4 worm cellular contexts compared by ENCODE assay signal in the genomic region with DNA sequence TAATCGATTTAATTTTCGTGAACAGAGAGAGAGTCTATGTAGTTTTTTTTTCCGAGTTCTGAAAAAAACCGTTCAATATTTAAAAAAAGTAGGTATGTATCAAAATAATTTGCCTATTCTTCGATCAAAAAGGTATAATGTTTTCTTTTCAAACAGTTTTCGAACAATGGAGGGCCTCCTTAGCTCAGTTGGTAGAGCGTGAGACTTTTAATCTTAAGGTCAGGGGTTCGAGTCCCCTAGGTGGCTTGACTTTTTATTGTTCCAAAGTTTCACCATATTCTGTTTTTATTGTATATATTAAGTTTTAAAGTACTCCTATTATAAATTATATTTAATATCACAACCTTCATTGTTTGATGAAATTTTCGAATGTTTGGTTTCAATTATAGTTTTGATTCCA.
TF ChIP-seq lines count a peak whose summit lies in the region.

No protein-coding gene starts in this region.

TF ChIP-seq in whole organism, L1 larva, 84 proteins besides CTCF, POLR2A, EP300 and RAD21 (continued from another document):
- no peak for TF ChIP-seq ceh-90 (tag; optimal IDR thresholded peaks at IDR 0.05; lab: Kevin White, UChicago)

TF ChIP-seq in whole organism, L3 larva, 47 proteins besides CTCF, POLR2A, EP300 and RAD21 (continued from another document):
- TF ChIP-seq ztf-11 (tag; optimal IDR thresholded peaks at IDR 0.05; lab: Kevin White, UChicago) (no peak), ceh-82 (tag; optimal IDR thresholded peaks at IDR 0.05; lab: Kevin White, UChicago) (no peak), nhr-25 (tag; optimal IDR thresholded peaks at IDR 0.05; lab: Kevin White, UChicago) (no peak), egl-27 (tag; optimal IDR thresholded peaks at IDR 0.05; lab: Kevin White, UChicago) (no peak)

TF ChIP-seq in whole organism, L4 larva, 104 proteins besides CTCF, POLR2A, EP300 and RAD21 (continued from another document):
- no peak for TF ChIP-seq snpc-4 (tag; optimal IDR thresholded peaks at IDR 0.05; lab: Kevin White, UChicago)
- peak; percentile 67 for TF ChIP-seq mes-2 (tag; optimal IDR thresholded peaks at IDR 0.05; lab: Kevin White, UChicago; ENCODE audit: poor library complexity, severe bottlenecking)
- TF ChIP-seq daf-12 (tag; optimal IDR thresholded peaks at IDR 0.05; lab: Kevin White, UChicago): no peak
- TF ChIP-seq snpc-1.2 (GFP tag; IDR thresholded peaks at IDR 0.05; lab: Robert Waterston, UW): peak; percentile 87
- TF ChIP-seq madf-9 (GFP tag; conservative IDR thresholded peaks at IDR 0.05; lab: Robert Waterston, UW): peak; percentile 57
- peak; percentile 79 for TF ChIP-seq arid-1 (GFP tag; conservative IDR thresholded peaks at IDR 0.05; lab: Robert Waterston, UW)
- peak; percentile 97 for TF ChIP-seq lim-7 (GFP tag; IDR thresholded peaks at IDR 0.05; lab: Robert Waterston, UW)
- peak; percentile 52; the same call in 1 of the 2 replicates for TF ChIP-seq zip-11 (GFP tag; IDR thresholded peaks at IDR 0.05; lab: Robert Waterston, UW)
- TF ChIP-seq php-3 (GFP tag; IDR thresholded peaks at IDR 0.05; lab: Robert Waterston, UW): peak; percentile 54; the same call in 1 of the 2 replicates
- TF ChIP-seq lsy-2 (tag; optimal IDR thresholded peaks at IDR 0.05; lab: Kevin White, UChicago): peak in 1 of 2 experiments; percentile 39
- TF ChIP-seq unc-39 (tag; optimal IDR thresholded peaks at IDR 0.05; lab: Kevin White, UChicago): no peak
- TF ChIP-seq dmd-8 (GFP tag; IDR thresholded peaks at IDR 0.05; lab: Robert Waterston, UW): peak; percentile 88
- no peak for TF ChIP-seq nhr-237 (tag; optimal IDR thresholded peaks at IDR 0.05; lab: Kevin White, UChicago)
- TF ChIP-seq attf-4 (tag; optimal IDR thresholded peaks at IDR 0.05; lab: Kevin White, UChicago): no peak
- TF ChIP-seq hlh-11 (tag; optimal IDR thresholded peaks at IDR 0.05; lab: Kevin White, UChicago): peak; percentile 2
- no peak; the same call in 1 of the 2 replicates for TF ChIP-seq zfp-3 (GFP tag; conservative IDR thresholded peaks at IDR 0.05; lab: Robert Waterston, UW)
- TF ChIP-seq dmd-6 (GFP tag; IDR thresholded peaks at IDR 0.05; lab: Robert Waterston, UW): peak; percentile 47
- peak; percentile 43; the same call in 1 of the 2 replicates for TF ChIP-seq mdt-29 (GFP tag; IDR thresholded peaks at IDR 0.05; lab: Robert Waterston, UW)
- TF ChIP-seq hlh-30 (tag; optimal IDR thresholded peaks at IDR 0.05; lab: Kevin White, UChicago; ENCODE audit: insufficient read depth): peak; percentile 26
- peak; percentile 14 for TF ChIP-seq Y5F2A.4 (GFP tag; optimal IDR thresholded peaks at IDR 0.05; lab: Kevin White, UChicago)
- TF ChIP-seq T20F7.1 (GFP tag; optimal IDR thresholded peaks at IDR 0.05; lab: Kevin White, UChicago): no peak
- TF ChIP-seq zag-1 (tag; optimal IDR thresholded peaks at IDR 0.05; lab: Kevin White, UChicago): no peak
- peak; percentile 67; the same call in 1 of the 2 replicates for TF ChIP-seq ceh-20 (GFP tag; IDR thresholded peaks at IDR 0.05; lab: Robert Waterston, UW)
- peak; percentile 43 for TF ChIP-seq nhr-111 (GFP tag; optimal IDR thresholded peaks at IDR 0.05; lab: Kevin White, UChicago)
- TF ChIP-seq spr-1 (tag; optimal IDR thresholded peaks at IDR 0.05; lab: Kevin White, UChicago): peak; percentile 27
- TF ChIP-seq ZK337.2 (GFP tag; IDR thresholded peaks at IDR 0.05; lab: Robert Waterston, UW): no peak
- peak; percentile 19 for TF ChIP-seq nhr-28 (tag; optimal IDR thresholded peaks at IDR 0.05; lab: Kevin White, UChicago)
- TF ChIP-seq Y75B8A.6 (GFP tag; IDR thresholded peaks at IDR 0.05; lab: Robert Waterston, UW): peak; percentile 69; the same call in 1 of the 2 replicates
- TF ChIP-seq sdz-12 (GFP tag; optimal IDR thresholded peaks at IDR 0.05; lab: Kevin White, UChicago): peak; percentile 12
- no peak for TF ChIP-seq skn-1 (tag; optimal IDR thresholded peaks at IDR 0.05; lab: Kevin White, UChicago)
- TF ChIP-seq lin-13 (GFP tag; optimal IDR thresholded peaks at IDR 0.05; lab: Kevin White, UChicago): peak; percentile 12
- peak; percentile 93 for TF ChIP-seq F26F4.8 (GFP tag; conservative IDR thresholded peaks at IDR 0.05; lab: Robert Waterston, UW)
- TF ChIP-seq unc-130 (GFP tag; optimal IDR thresholded peaks at IDR 0.05; lab: Kevin White, UChicago): peak; percentile 67
- TF ChIP-seq ceh-44 (GFP tag; IDR thresholded peaks at IDR 0.05; lab: Robert Waterston, UW): peak; percentile 67; the same call in 1 of the 2 replicates
- TF ChIP-seq pqm-1 (tag; optimal IDR thresholded peaks at IDR 0.05; lab: Kevin White, UChicago): peak; percentile 34
- no peak for TF ChIP-seq nhr-6 (tag; optimal IDR thresholded peaks at IDR 0.05; lab: Kevin White, UChicago)
- peak; percentile 72 for TF ChIP-seq lir-3 (tag; optimal IDR thresholded peaks at IDR 0.05; lab: Kevin White, UChicago)
- no peak for TF ChIP-seq ceh-28 (tag; optimal IDR thresholded peaks at IDR 0.05; lab: Kevin White, UChicago)
- peak; percentile 85 for TF ChIP-seq Y105C5A.15 (GFP tag; IDR thresholded peaks at IDR 0.05; lab: Robert Waterston, UW)
- peak; percentile 80 for TF ChIP-seq egl-43 (GFP tag; IDR thresholded peaks at IDR 0.05; lab: Robert Waterston, UW)
- no peak for TF ChIP-seq fos-1 (tag; optimal IDR thresholded peaks at IDR 0.05; lab: Kevin White, UChicago)
- peak; percentile 61 for TF ChIP-seq mep-1 (tag; optimal IDR thresholded peaks at IDR 0.05; lab: Kevin White, UChicago)
- TF ChIP-seq nhr-102 (tag; optimal IDR thresholded peaks at IDR 0.05; lab: Kevin White, UChicago): peak; percentile 44
- peak; percentile 86; the same call in 1 of the 2 replicates for TF ChIP-seq F44E2.7 (GFP tag; IDR thresholded peaks at IDR 0.05; lab: Robert Waterston, UW)
- peak; percentile 44 for TF ChIP-seq dve-1 (tag; optimal IDR thresholded peaks at IDR 0.05; lab: Kevin White, UChicago; ENCODE audit: insufficient read depth)
- TF ChIP-seq F49E8.2 (tag; optimal IDR thresholded peaks at IDR 0.05; lab: Kevin White, UChicago; ENCODE audit: borderline replicate concordance): peak; percentile 43
- TF ChIP-seq daf-19 (GFP tag; conservative IDR thresholded peaks at IDR 0.05; lab: Robert Waterston, UW): peak; percentile 83
- TF ChIP-seq ama-1 (optimal IDR thresholded peaks at IDR 0.05; lab: Kevin White, UChicago): no peak
- TF ChIP-seq zip-2 (tag; optimal IDR thresholded peaks at IDR 0.05; lab: Kevin White, UChicago): peak; percentile 59
- TF ChIP-seq daf-16 (GFP tag; optimal IDR thresholded peaks at IDR 0.05; lab: Kevin White, UChicago): peak in 1 of 2 experiments; percentile 85
- peak; percentile 65 for TF ChIP-seq daf-16 (tag; optimal IDR thresholded peaks at IDR 0.05; lab: Kevin White, UChicago)
- TF ChIP-seq lin-38 (GFP tag; IDR thresholded peaks at IDR 0.05; lab: Robert Waterston, UW): peak; percentile 77
- 0 out of 2 replicates have a peak, but pooled peaks have one; percentile 19 for TF ChIP-seq dmd-9 (GFP tag; IDR thresholded peaks at IDR 0.05; lab: Robert Waterston, UW)
- TF ChIP-seq hmg-1.1 (GFP tag; IDR thresholded peaks at IDR 0.05; lab: Robert Waterston, UW): peak; percentile 42; the same call in 1 of the 2 replicates
- TF ChIP-seq duxl-1 (tag; optimal IDR thresholded peaks at IDR 0.05; lab: Kevin White, UChicago; ENCODE audit: poor library complexity): peak; percentile 56
- TF ChIP-seq ztf-7 (tag; optimal IDR thresholded peaks at IDR 0.05; lab: Kevin White, UChicago): peak; percentile 35
- TF ChIP-seq saeg-2 (GFP tag; IDR thresholded peaks at IDR 0.05; lab: Robert Waterston, UW): no peak

TF ChIP-seq in whole organism, young adult, 124 proteins besides CTCF, POLR2A, EP300 and RAD21 (continued from another document and continues in another):
- TF ChIP-seq ceh-79 (tag; optimal IDR thresholded peaks at IDR 0.05; lab: Kevin White, UChicago) (peak; percentile 69), tlf-1 (GFP tag; optimal IDR thresholded peaks at IDR 0.05; lab: Kevin White, UChicago) (peak; percentile 17), Y67H2A.10 (GFP tag; conservative IDR thresholded peaks at IDR 0.05; lab: Robert Waterston, UW) (no peak), hrde-1 (tag; optimal IDR thresholded peaks at IDR 0.05; lab: Kevin White, UChicago; ENCODE audit: borderline replicate concordance) (peak; percentile 76), nhr-120 (GFP tag; IDR thresholded peaks at IDR 0.05; lab: Robert Waterston, UW) (no peak), attf-6 (GFP tag; IDR thresholded peaks at IDR 0.05; lab: Robert Waterston, UW) (peak; percentile 78; the same call in 1 of the 2 replicates), repo-1 (tag; optimal IDR thresholded peaks at IDR 0.05; lab: Kevin White, UChicago) (peak; percentile 48), F57A8.1 (GFP tag; optimal IDR thresholded peaks at IDR 0.05; lab: Kevin White, UChicago) (peak; percentile 91), B0261.1 (tag; optimal IDR thresholded peaks at IDR 0.05; lab: Kevin White, UChicago) (peak; percentile 79), nhr-90 (tag; optimal IDR thresholded peaks at IDR 0.05; lab: Kevin White, UChicago) (peak; percentile 83), somi-1 (GFP tag; optimal IDR thresholded peaks at IDR 0.05; lab: Kevin White, UChicago) (no peak), Y56A3A.18 (GFP tag; IDR thresholded peaks at IDR 0.05; lab: Robert Waterston, UW) (peak; percentile 73; the same call in 1 of the 2 replicates), bed-2 (GFP tag; IDR thresholded peaks at IDR 0.05; lab: Robert Waterston, UW) (no peak), F23B12.7 (tag; optimal IDR thresholded peaks at IDR 0.05; lab: Kevin White, UChicago; ENCODE audit: insufficient read depth) (peak; percentile 65), madf-6 (GFP tag; IDR thresholded peaks at IDR 0.05; lab: Robert Waterston, UW) (peak; percentile 39; the same call in 1 of the 2 replicates), F37B4.10 (GFP tag; IDR thresholded peaks at IDR 0.05; lab: Robert Waterston, UW) (no peak), madf-8 (GFP tag; conservative IDR thresholded peaks at IDR 0.05; lab: Robert Waterston, UW) (no peak), egl-18 (GFP tag; IDR thresholded peaks at IDR 0.05; lab: Robert Waterston, UW) (no peak), pha-4 (tag; optimal IDR thresholded peaks at IDR 0.05; lab: Kevin White, UChicago) (no peak), bed-1 (GFP tag; IDR thresholded peaks at IDR 0.05; lab: Robert Waterston, UW) (no peak), F49E8.2 (tag; optimal IDR thresholded peaks at IDR 0.05; lab: Kevin White, UChicago; ENCODE audit: insufficient read depth) (peak; percentile 15), cebp-2 (GFP tag; IDR thresholded peaks at IDR 0.05; lab: Robert Waterston, UW) (no peak), attf-5 (GFP tag; optimal IDR thresholded peaks at IDR 0.05; lab: Kevin White, UChicago) (peak; percentile 68), mel-28 (tag; optimal IDR thresholded peaks at IDR 0.05; lab: Kevin White, UChicago; ENCODE audit: borderline replicate concordance) (no peak), nfya-1 (tag; optimal IDR thresholded peaks at IDR 0.05; lab: Kevin White, UChicago; ENCODE audit: borderline replicate concordance, insufficient read depth) (no peak), snpc-3.4 (tag; optimal IDR thresholded peaks at IDR 0.05; lab: Kevin White, UChicago) (peak; percentile 78), hlh-12 (tag; optimal IDR thresholded peaks at IDR 0.05; lab: Kevin White, UChicago) (peak; percentile 18), F39B2.1 (GFP tag; IDR thresholded peaks at IDR 0.05; lab: Robert Waterston, UW) (no peak), ama-1 (optimal IDR thresholded peaks at IDR 0.05; lab: Kevin White, UChicago) (no peak), ama-1 (GFP tag; optimal IDR thresholded peaks at IDR 0.05; lab: Kevin White, UChicago) (peak; percentile 75 to 92), dpff-1 (tag; optimal IDR thresholded peaks at IDR 0.05; lab: Kevin White, UChicago) (no peak), him-1 (tag; optimal IDR thresholded peaks at IDR 0.05; lab: Kevin White, UChicago) (peak; percentile 97), T26A5.8 (tag; optimal IDR thresholded peaks at IDR 0.05; lab: Kevin White, UChicago) (peak; percentile 65), ets-4 (GFP tag; optimal IDR thresholded peaks at IDR 0.05; lab: Kevin White, UChicago) (no peak), ceh-91 (GFP tag; IDR thresholded peaks at IDR 0.05; lab: Robert Waterston, UW) (no peak), nhr-27 (tag; optimal IDR thresholded peaks at IDR 0.05; lab: Kevin White, UChicago) (peak; percentile 36), snpc-1.1 (tag; optimal IDR thresholded peaks at IDR 0.05; lab: Kevin White, UChicago; ENCODE audit: insufficient read depth) (peak; percentile 79), ceh-58 (GFP tag; IDR thresholded peaks at IDR 0.05; lab: Robert Waterston, UW) (0 out of 2 replicates have a peak, but pooled peaks have one; percentile 67), ccch-3 (GFP tag; optimal IDR thresholded peaks at IDR 0.05; lab: Kevin White, UChicago) (no peak), egrh-3 (GFP tag; IDR thresholded peaks at IDR 0.05; lab: Robert Waterston, UW) (no peak), B0035.1 (tag; optimal IDR thresholded peaks at IDR 0.05; lab: Kevin White, UChicago) (peak; percentile 55), lsy-27 (tag; optimal IDR thresholded peaks at IDR 0.05; lab: Kevin White, UChicago; ENCODE audit: borderline replicate concordance, insufficient read depth) (peak; percentile 5), unc-130 (GFP tag; optimal IDR thresholded peaks at IDR 0.05; lab: Kevin White, UChicago) (peak; percentile 73), lir-1 (GFP tag; conservative IDR thresholded peaks at IDR 0.05; lab: Robert Waterston, UW) (no peak; the same call in 1 of the 2 replicates), aptf-3 (GFP tag; IDR thresholded peaks at IDR 0.05; lab: Robert Waterston, UW) (0 out of 2 replicates have a peak, but pooled peaks have one; percentile 18), rec-8 (tag; optimal IDR thresholded peaks at IDR 0.05; lab: Kevin White, UChicago) (peak; percentile 54 to 88), tbx-9 (tag; optimal IDR thresholded peaks at IDR 0.05; lab: Kevin White, UChicago; ENCODE audit: borderline replicate concordance) (no peak), T07F8.4 (tag; optimal IDR thresholded peaks at IDR 0.05; lab: Kevin White, UChicago) (peak; percentile 78), lin-40 (tag; optimal IDR thresholded peaks at IDR 0.05; lab: Kevin White, UChicago) (peak; percentile 12), ekl-4 (GFP tag; IDR thresholded peaks at IDR 0.05; lab: Robert Waterston, UW) (peak; percentile 30; the same call in 1 of the 2 replicates), egl-44 (GFP tag; IDR thresholded peaks at IDR 0.05; lab: Robert Waterston, UW) (peak; percentile 87), pbrm-1 (GFP tag; IDR thresholded peaks at IDR 0.05; lab: Robert Waterston, UW) (peak; percentile 92), ztf-3 (GFP tag; optimal IDR thresholded peaks at IDR 0.05; lab: Kevin White, UChicago) (no peak), chd-7 (tag; optimal IDR thresholded peaks at IDR 0.05; lab: Kevin White, UChicago) (peak; percentile 29), zfh-2 (GFP tag; conservative IDR thresholded peaks at IDR 0.05; lab: Robert Waterston, UW) (no peak), F55B11.4 (tag; optimal IDR thresholded peaks at IDR 0.05; lab: Kevin White, UChicago; ENCODE audit: borderline replicate concordance, insufficient read depth) (no peak), rpc-1 (optimal IDR thresholded peaks at IDR 0.05; lab: Kevin White, UChicago) (peak; percentile 94), rpc-1 (tag; optimal IDR thresholded peaks at IDR 0.05; lab: Kevin White, UChicago) (peak; percentile 100), let-607 (tag; optimal IDR thresholded peaks at IDR 0.05; lab: Kevin White, UChicago) (peak; percentile 49 to 63), Y53G8AR.9 (GFP tag; conservative IDR thresholded peaks at IDR 0.05; lab: Robert Waterston, UW) (0 out of 2 replicates have a peak, but pooled peaks have one; percentile 41), cebp-1 (GFP tag; IDR thresholded peaks at IDR 0.05; lab: Robert Waterston, UW) (no peak), cebp-1 (tag; optimal IDR thresholded peaks at IDR 0.05; lab: Kevin White, UChicago) (peak; percentile 40), zim-3 (tag; optimal IDR thresholded peaks at IDR 0.05; lab: Kevin White, UChicago) (no peak), F52B5.7 (tag; optimal IDR thresholded peaks at IDR 0.05; lab: Kevin White, UChicago) (no peak), madf-10 (tag; optimal IDR thresholded peaks at IDR 0.05; lab: Kevin White, UChicago) (peak; percentile 66), ztf-6 (GFP tag; IDR thresholded peaks at IDR 0.05; lab: Robert Waterston, UW) (no peak), attf-3 (GFP tag; conservative IDR thresholded peaks at IDR 0.05; lab: Robert Waterston, UW) (no peak)
